Worm (Caenorhabditis elegans): ENCODE measurements around the gene gcc-1.

gcc-1 gene

DNA sequence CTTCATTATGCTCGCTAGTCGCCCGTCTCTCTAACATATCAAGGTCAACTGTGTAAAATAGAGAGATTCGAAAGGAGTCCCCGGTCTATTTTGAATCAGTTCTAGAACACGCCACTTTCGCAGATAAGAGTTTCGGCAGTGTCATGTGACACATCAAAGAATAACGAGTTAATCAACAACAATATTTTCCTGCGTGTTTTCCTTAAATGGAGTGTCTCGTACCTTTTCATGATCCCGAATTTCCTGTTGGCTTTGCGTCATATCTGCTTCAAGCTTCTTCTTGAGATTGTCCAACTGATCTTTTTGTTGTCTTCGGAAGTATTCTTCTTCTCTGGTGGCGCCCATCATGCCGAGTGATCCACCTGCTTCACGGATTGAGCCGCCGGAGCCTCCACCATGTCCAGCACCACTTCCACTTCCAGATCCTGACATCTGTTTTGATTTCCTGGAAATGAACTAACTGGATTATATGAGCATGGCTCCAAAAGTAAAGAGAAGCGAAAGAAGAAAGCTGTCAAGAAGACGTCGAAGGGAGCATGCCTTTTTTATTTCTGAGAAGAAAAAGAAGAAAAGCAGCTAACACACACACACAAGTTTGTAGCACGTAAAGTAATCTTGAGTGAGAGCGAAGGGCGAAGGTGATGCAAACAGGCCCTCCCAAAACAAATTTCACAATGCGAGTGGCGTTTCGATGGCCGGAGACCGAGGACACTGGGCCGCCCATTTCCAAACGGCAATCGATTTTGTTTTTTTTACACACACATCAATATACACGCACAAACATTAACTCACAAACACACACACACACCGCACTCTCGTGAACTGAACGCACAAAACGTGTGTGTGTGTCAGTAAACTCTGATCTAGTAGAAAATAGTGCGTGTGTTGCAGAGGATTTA, 44.4 kb upstream of the gcc-1 start (continued):
- TF ChIP-seq F16B12.6 (tag; optimal IDR thresholded peaks at IDR 0.05), result no peak
- TF ChIP-seq lsy-2 (tag; optimal IDR thresholded peaks at IDR 0.05), result peak in 1 of 2 experiments; percentile 27
- TF ChIP-seq dsc-1 (tag; optimal IDR thresholded peaks at IDR 0.05), result peak; percentile 28
- peak; percentile 55 for TF ChIP-seq grh-1 (GFP tag; IDR thresholded peaks at IDR 0.05)
- no peak for TF ChIP-seq unc-86 (tag; optimal IDR thresholded peaks at IDR 0.05)
- no peak for TF ChIP-seq C34B4.2 (tag; optimal IDR thresholded peaks at IDR 0.05)
- peak in 1 of 2 experiments; percentile 58 for TF ChIP-seq lin-35 (GFP tag; optimal IDR thresholded peaks at IDR 0.05)
- no peak for TF ChIP-seq nhr-76 (tag; optimal IDR thresholded peaks at IDR 0.05)
- TF ChIP-seq fkh-4 (tag; optimal IDR thresholded peaks at IDR 0.05; ENCODE audit: borderline replicate concordance), result no peak
- no peak for TF ChIP-seq tlp-1 (tag; optimal IDR thresholded peaks at IDR 0.05)
- no peak for TF ChIP-seq sptf-1 (tag; optimal IDR thresholded peaks at IDR 0.05)
- no peak for TF ChIP-seq Y116A8C.19 (tag; optimal IDR thresholded peaks at IDR 0.05; ENCODE audit: borderline replicate concordance)
- peak; percentile 65 for TF ChIP-seq snu-23 (GFP tag; optimal IDR thresholded peaks at IDR 0.05)
- TF ChIP-seq fkh-8 (tag; optimal IDR thresholded peaks at IDR 0.05), result peak; percentile 36
- TF ChIP-seq tbx-2 (tag; optimal IDR thresholded peaks at IDR 0.05), result no peak
- no peak for TF ChIP-seq irx-1 (tag; optimal IDR thresholded peaks at IDR 0.05)
- TF ChIP-seq nhr-11 (tag; optimal IDR thresholded peaks at IDR 0.05), result no peak
- TF ChIP-seq unc-98 (GFP tag; IDR thresholded peaks at IDR 0.05), result no peak
- no peak for TF ChIP-seq ceh-88 (GFP tag; IDR thresholded peaks at IDR 0.05)
- no peak for TF ChIP-seq hlh-17 (GFP tag; optimal IDR thresholded peaks at IDR 0.05; ENCODE audit: borderline replicate concordance)
- no peak for TF ChIP-seq nhr-237 (tag; optimal IDR thresholded peaks at IDR 0.05)
- TF ChIP-seq isw-1 (GFP tag; IDR thresholded peaks at IDR 0.05), result no peak
- no peak for TF ChIP-seq aha-1 (tag; optimal IDR thresholded peaks at IDR 0.05)
- no peak for TF ChIP-seq sox-4 (tag; optimal IDR thresholded peaks at IDR 0.05)
- no peak for TF ChIP-seq mef-2 (tag; optimal IDR thresholded peaks at IDR 0.05)
- TF ChIP-seq ztf-4 (tag; optimal IDR thresholded peaks at IDR 0.05), result no peak
- TF ChIP-seq blmp-1 (tag; optimal IDR thresholded peaks at IDR 0.05), result no peak
- no peak for TF ChIP-seq vab-15 (tag; optimal IDR thresholded peaks at IDR 0.05)
- no peak for TF ChIP-seq pqm-1 (tag; optimal IDR thresholded peaks at IDR 0.05)
- no peak for TF ChIP-seq hpl-2 (GFP tag; optimal IDR thresholded peaks at IDR 0.05)
- peak; percentile 84 for TF ChIP-seq unc-130 (tag; optimal IDR thresholded peaks at IDR 0.05)
- peak; percentile 41 for TF ChIP-seq lir-3 (tag; optimal IDR thresholded peaks at IDR 0.05; ENCODE audit: poor library complexity)
- TF ChIP-seq zag-1 (tag; optimal IDR thresholded peaks at IDR 0.05), result no peak
- peak; percentile 40 for TF ChIP-seq rnt-1 (tag; optimal IDR thresholded peaks at IDR 0.05)

DNA sequence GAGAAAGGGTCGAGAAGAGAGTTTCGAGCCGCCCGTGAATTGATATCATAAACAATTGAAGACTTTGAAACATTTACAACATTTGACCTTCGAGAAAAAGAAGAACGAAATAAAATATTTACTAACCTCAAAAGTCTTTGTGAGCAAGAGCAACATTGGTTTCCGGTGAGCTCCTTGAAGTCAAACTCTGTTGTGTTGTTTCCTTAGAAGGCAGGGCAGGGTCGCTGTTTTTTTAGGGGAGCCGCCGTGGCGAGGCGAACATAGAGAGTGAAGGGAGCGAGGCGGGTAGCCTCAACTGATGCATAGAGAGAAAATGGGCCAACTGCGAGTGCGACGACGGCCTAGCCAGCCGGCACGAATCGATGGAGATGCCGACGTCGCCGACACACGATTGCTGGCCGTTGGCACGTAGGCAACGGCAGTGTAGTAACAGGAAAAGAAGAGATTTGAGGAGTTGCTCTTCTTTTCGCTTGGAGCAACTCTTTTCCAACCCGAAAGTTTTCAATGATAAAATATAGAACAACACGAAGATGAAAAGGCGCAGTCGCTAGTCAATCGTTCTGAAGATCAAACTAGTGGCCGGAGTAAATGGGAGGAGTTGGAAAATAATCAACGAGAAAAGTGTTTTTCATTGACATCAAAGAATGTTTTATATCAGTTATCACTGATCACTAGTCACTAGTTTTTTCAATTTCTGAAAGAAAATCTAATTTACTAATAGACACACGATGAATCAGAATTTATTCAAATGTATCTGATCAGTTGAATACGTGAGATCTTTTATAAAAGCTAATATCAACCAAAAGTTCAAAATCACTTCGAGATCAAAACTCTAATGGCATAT, 43.5 kb upstream of the gcc-1 start, which contains the start of gene mai-1:
Gene mai-1, minus strand, starts transcription at position 557 of the 844 bp plus-strand sequence.
- TF ChIP-seq tlp-1 (tag; optimal IDR thresholded peaks at IDR 0.05) (no peak), xbp-1 (tag; optimal IDR thresholded peaks at IDR 0.05) (peak; percentile 42), lsy-2 (tag; optimal IDR thresholded peaks at IDR 0.05) (peak in 1 of 2 experiments; percentile 12), lir-3 (tag; optimal IDR thresholded peaks at IDR 0.05; ENCODE audit: poor library complexity) (peak; percentile 24), nhr-85 (tag) (peak; percentile 31), mdl-1 (tag; optimal IDR thresholded peaks at IDR 0.05) (peak in 1 of 2 experiments; percentile 24), hlh-4 (tag; optimal IDR thresholded peaks at IDR 0.05) (no peak), nhr-19 (GFP tag; conservative IDR thresholded peaks at IDR 0.05) (peak; percentile 65), C34B4.2 (tag; optimal IDR thresholded peaks at IDR 0.05) (no peak), egl-13 (tag; optimal IDR thresholded peaks at IDR 0.05) (peak; percentile 36), fkh-10 (GFP tag; optimal IDR thresholded peaks at IDR 0.05) (peak; percentile 60), nhr-71 (tag; optimal IDR thresholded peaks at IDR 0.05) (peak; percentile 70), nhr-20 (tag; optimal IDR thresholded peaks at IDR 0.05) (peak; percentile 21), unc-62 (GFP tag; optimal IDR thresholded peaks at IDR 0.05) (no peak), ceh-82 (tag; optimal IDR thresholded peaks at IDR 0.05) (peak; percentile 20 to 73 (median 23)), mef-2 (tag; optimal IDR thresholded peaks at IDR 0.05) (peak; percentile 20), swsn-7 (tag; optimal IDR thresholded peaks at IDR 0.05) (peak; percentile 65), fkh-4 (tag; optimal IDR thresholded peaks at IDR 0.05; ENCODE audit: borderline replicate concordance) (no peak), nhr-47 (tag; optimal IDR thresholded peaks at IDR 0.05) (peak; percentile 57), vab-15 (tag; optimal IDR thresholded peaks at IDR 0.05) (no peak), mep-1 (tag; optimal IDR thresholded peaks at IDR 0.05) (peak; percentile 30), nhr-237 (tag; optimal IDR thresholded peaks at IDR 0.05) (no peak), snu-23 (GFP tag; optimal IDR thresholded peaks at IDR 0.05) (peak; percentile 57), skn-1 (tag; optimal IDR thresholded peaks at IDR 0.05) (no peak)
